Fruit fly (Drosophila melanogaster) Kc167 (cell line): ENCODE results near the gene CG32568.

Experiments
- Sin3A ChIP-seq: fragments of >200 bp; optimal IDR thresholded peaks from 2 replicates; lab custom pipeline; 2018; ENCODE audit warnings: missing external identifiers
- h ChIP-seq: fragments of >200 bp; optimal IDR thresholded peaks from 3 replicates; lab custom pipeline; 2018; ENCODE audit warnings: missing external identifiers

dm6 chrX:16740606-16741005 is at the start of gene CG32568:
- TF ChIP-seq Sin3A (lab: Kevin White, UChicago) (no peak), h (no peak)
